Worm (Caenorhabditis elegans) whole organism, L1 larva: ENCODE data around the gene nlp-33.
A peak's percentile ranks its signal among the peaks of the same experiment; 100 is the strongest.

Experiments
- ama-1 ChIP-seq: fragments of 150-350 bp; optimal IDR thresholded peaks from 2 replicates; lab custom pipeline; 2014
- ceh-82 ChIP-seq, 3 experiments: fragments of 150-350 bp in 1 of 3; sonication (generic microtip) in 2 of 3; optimal IDR thresholded peaks; 2 replicates each; lab custom pipeline; 2014 to 2017; ENCODE audit warnings: missing biosample characterization in 3 of 3, missing genetic modification characterization in 3 of 3
- elt-3 ChIP-seq, 6 experiments: fragments of 150-350 bp in 1 of 6; sonication (generic microtip); optimal IDR thresholded peaks; 2 replicates each; lab custom pipeline; 2017 to 2018; ENCODE audit warnings: missing biosample characterization in 6 of 6, missing genetic modification characterization in 6 of 6, inconsistent platforms in 1 of 6
- irx-1 ChIP-seq: sonication (generic microtip); optimal IDR thresholded peaks from 2 replicates; lab custom pipeline; 2016; ENCODE audit warnings: missing genetic modification characterization, missing compliant biosample characterization
- lin-35 ChIP-seq, 2 experiments: fragments of 150-350 bp; optimal IDR thresholded peaks; 2 replicates each; lab custom pipeline; 2014; ENCODE audit warnings: missing biosample characterization in 2 of 2, missing genetic modification characterization in 2 of 2, missing genetic modification reagents in 2 of 2
- nhr-11 ChIP-seq: fragments of 150-350 bp; optimal IDR thresholded peaks from 2 replicates; lab custom pipeline; 2014; ENCODE audit warnings: missing biosample characterization, missing genetic modification characterization
- nhr-76 ChIP-seq: sonication (generic microtip); optimal IDR thresholded peaks from 2 replicates; lab custom pipeline; 2017; ENCODE audit warnings: missing biosample characterization, missing genetic modification characterization
- pqm-1 ChIP-seq: sonication (generic microtip); optimal IDR thresholded peaks from 3 replicates; lab custom pipeline; 2017; ENCODE audit warnings: missing biosample characterization, missing genetic modification characterization
- rnt-1 ChIP-seq: sonication (generic microtip); optimal IDR thresholded peaks from 2 replicates; lab custom pipeline; 2016; ENCODE audit warnings: mild to moderate bottlenecking, missing genetic modification characterization, moderate library complexity, missing compliant biosample characterization
- unc-130 ChIP-seq: fragments of 150-350 bp; optimal IDR thresholded peaks from 2 replicates; lab custom pipeline; 2017; ENCODE audit warnings: missing biosample characterization, missing genetic modification characterization, inconsistent platforms

- TF ChIP-seq ceh-82 (tag; optimal IDR thresholded peaks at IDR 0.05; lab: Kevin White, UChicago) (no peak), irx-1 (tag; lab: Kevin White, UChicago) (no peak), elt-3 (tag; optimal IDR thresholded peaks at IDR 0.05; lab: Kevin White, UChicago) (no peak), pqm-1 (no peak), rnt-1 (tag; lab: Kevin White, UChicago) (no peak), nhr-76 (tag; lab: Kevin White, UChicago) (no peak), nhr-11 (tag; lab: Kevin White, UChicago) (no peak), unc-130 (tag; lab: Kevin White, UChicago) (no peak), lin-35 (GFP tag; optimal IDR thresholded peaks at IDR 0.05; lab: Kevin White, UChicago) (peak in 1 of 2 experiments; percentile 11), ama-1 (lab: Kevin White, UChicago) (peak; percentile 20)
Measured at ce11 chrV:11118179-11118725, 28.9 kb upstream of the nlp-33 start.
